Fruit fly (Drosophila melanogaster) whole organism, embryonic: ENCODE measurements around the gene CG15153.

Experiments used
- ATbp ChIP-seq: fragments of 200-800 bp; sonication (Bioruptor generic); optimal IDR thresholded peaks from 2 replicates; lab custom pipeline; 2017; ENCODE audit warnings: missing biosample characterization, mild to moderate bottlenecking, missing genetic modification characterization, missing genetic modification reagents
- Awh ChIP-seq: fragments of 200-800 bp; sonication (Bioruptor generic); IDR thresholded peaks from 2 replicates; pipeline ENCODE4, ENCODE4 v1.3.6; 2022; ENCODE audit warnings: missing biosample characterization, missing genetic modification characterization
- CG10147 ChIP-seq: fragments of 200-800 bp; sonication (Bioruptor generic); optimal IDR thresholded peaks from 2 replicates; lab custom pipeline; 2019; ENCODE audit warnings: missing biosample characterization, mild to moderate bottlenecking, missing genetic modification characterization, moderate library complexity
- CG10431 ChIP-seq: fragments of 200-800 bp; sonication (Bioruptor generic); optimal IDR thresholded peaks from 3 replicates; lab custom pipeline; 2018; ENCODE audit warnings: missing biosample characterization, mild to moderate bottlenecking, missing genetic modification characterization
- CG11695 ChIP-seq: fragments of 200-800 bp; sonication (Bioruptor generic); IDR thresholded peaks from 3 replicates; pipeline ENCODE4 v1.3.6; 2022; ENCODE audit warnings: missing biosample characterization, missing genetic modification characterization
- CG1233 ChIP-seq: fragments of 200-800 bp; sonication (Bioruptor generic); optimal IDR thresholded peaks from 4 replicates; lab custom pipeline; 2018; ENCODE audit warnings: missing biosample characterization, mild to moderate bottlenecking, missing genetic modification characterization
- CG12391 ChIP-seq: fragments of 200-800 bp; sonication (Bioruptor generic); optimal IDR thresholded peaks from 3 replicates; lab custom pipeline; 2018; ENCODE audit warnings: missing biosample characterization, mild to moderate bottlenecking, missing genetic modification characterization, moderate library complexity
- CG12769 ChIP-seq: fragments of 200-800 bp; sonication (Bioruptor generic); optimal IDR thresholded peaks from 2 replicates; lab custom pipeline; 2019; ENCODE audit warnings: missing biosample characterization, mild to moderate bottlenecking, missing genetic modification characterization, moderate library complexity
- CG1529 ChIP-seq: fragments of 200-800 bp; sonication (Bioruptor generic); optimal IDR thresholded peaks from 3 replicates; lab custom pipeline; 2018; ENCODE audit warnings: missing biosample characterization, missing genetic modification characterization
- CG15514 ChIP-seq: fragments of 200-800 bp; sonication (Bioruptor generic); optimal IDR thresholded peaks from 3 replicates; lab custom pipeline; 2017; ENCODE audit warnings: missing biosample characterization, missing genetic modification characterization, mild to moderate bottlenecking, moderate library complexity, missing genetic modification reagents
- CG1602 ChIP-seq: fragments of 200-800 bp; sonication (Bioruptor generic); optimal IDR thresholded peaks from 3 replicates; lab custom pipeline; 2016; ENCODE audit warnings: missing biosample characterization, missing genetic modification characterization
- CG16815 ChIP-seq: fragments of 200-800 bp; sonication (Bioruptor generic); optimal IDR thresholded peaks from 3 replicates; lab custom pipeline; 2017; ENCODE audit warnings: missing biosample characterization, mild to moderate bottlenecking, missing genetic modification characterization
- CG17568 ChIP-seq: fragments of 200-800 bp; sonication (Bioruptor generic); optimal IDR thresholded peaks from 2 replicates; lab custom pipeline; 2018; ENCODE audit warnings: missing biosample characterization, mild to moderate bottlenecking, missing genetic modification characterization, moderate library complexity
- CG18262 ChIP-seq: fragments of 200-800 bp; optimal IDR thresholded peaks from 3 replicates; lab custom pipeline; 2019; ENCODE audit warnings: missing biosample characterization, mild to moderate bottlenecking, missing genetic modification characterization, moderate library complexity
- CG2120 ChIP-seq: fragments of 200-800 bp; sonication (Bioruptor generic); optimal IDR thresholded peaks from 3 replicates; lab custom pipeline; 2016; ENCODE audit warnings: missing biosample characterization, missing genetic modification characterization
- CG30403 ChIP-seq: fragments of 200-800 bp; sonication (Bioruptor generic); optimal IDR thresholded peaks from 3 replicates; lab custom pipeline; 2016; ENCODE audit warnings: missing biosample characterization, missing genetic modification characterization
- CG3726 ChIP-seq: fragments of 200-800 bp; sonication (Bioruptor generic); IDR thresholded peaks from 3 replicates; pipeline ENCODE4, ENCODE4 v1.3.6; 2022; ENCODE audit warnings: missing biosample characterization, missing genetic modification characterization
- CG3838 ChIP-seq: fragments of 200-800 bp; sonication (Bioruptor generic); optimal IDR thresholded peaks from 3 replicates; lab custom pipeline; 2016; ENCODE audit warnings: missing biosample characterization, missing genetic modification characterization
- CG6689 ChIP-seq: fragments of 200-800 bp; sonication (Bioruptor generic); IDR thresholded peaks from 2 replicates; pipeline ENCODE4 v1.3.6; 2022; ENCODE audit warnings: missing biosample characterization, missing genetic modification characterization
- CG6791 ChIP-seq: fragments of 200-800 bp; sonication (Bioruptor generic); IDR thresholded peaks from 3 replicates; pipeline ENCODE4 v1.3.6; 2022; ENCODE audit warnings: missing biosample characterization, missing genetic modification characterization; ENCODE audit not compliant: partially characterized antibody
- CG7556 ChIP-seq: fragments of 200-800 bp; sonication (Bioruptor generic); optimal IDR thresholded peaks from 2 replicates; lab custom pipeline; 2017; ENCODE audit warnings: missing biosample characterization, mild to moderate bottlenecking, missing genetic modification characterization
- CG7839 ChIP-seq: fragments of 200-800 bp; sonication (Bioruptor generic); optimal IDR thresholded peaks from 3 replicates; lab custom pipeline; 2018; ENCODE audit warnings: missing biosample characterization, mild to moderate bottlenecking, missing genetic modification characterization, moderate library complexity
- CG9932 ChIP-seq: fragments of 200-800 bp; sonication (Bioruptor generic); IDR thresholded peaks from 2 replicates; pipeline ENCODE4 v1.3.6; 2022; ENCODE audit warnings: missing biosample characterization, missing genetic modification characterization
- Camta ChIP-seq: fragments of 200-800 bp; sonication (Bioruptor generic); optimal IDR thresholded peaks from 2 replicates; lab custom pipeline; 2016; ENCODE audit warnings: missing biosample characterization, missing genetic modification characterization
- CoRest ChIP-seq: fragments of 200-800 bp; sonication (Bioruptor generic); optimal IDR thresholded peaks from 3 replicates; lab custom pipeline; 2018; ENCODE audit warnings: missing biosample characterization, mild to moderate bottlenecking, missing genetic modification characterization, moderate library complexity
- Dek ChIP-seq: fragments of 200-800 bp; sonication (Bioruptor generic); optimal IDR thresholded peaks from 3 replicates; lab custom pipeline; 2019; ENCODE audit warnings: missing biosample characterization, mild to moderate bottlenecking, missing genetic modification characterization, moderate library complexity
- HHEX ChIP-seq: fragments of 200-800 bp; sonication (Bioruptor generic); optimal IDR thresholded peaks from 3 replicates; lab custom pipeline; 2017; ENCODE audit warnings: missing biosample characterization, mild to moderate bottlenecking, missing genetic modification characterization, missing genetic modification reagents
- HLH4C ChIP-seq: fragments of 200-800 bp; sonication (Bioruptor generic); IDR thresholded peaks from 3 replicates; pipeline ENCODE4 v1.3.6; 2022; ENCODE audit warnings: missing biosample characterization, missing genetic modification characterization; ENCODE audit not compliant: partially characterized antibody
- HmgZ ChIP-seq: fragments of 200-800 bp; sonication (Bioruptor generic); optimal IDR thresholded peaks from 2 replicates; lab custom pipeline; 2018; ENCODE audit warnings: missing biosample characterization, mild to moderate bottlenecking, missing genetic modification characterization
- Lhr ChIP-seq: fragments of 200-800 bp; sonication (Bioruptor generic); optimal IDR thresholded peaks from 3 replicates; lab custom pipeline; 2017; ENCODE audit warnings: mild to moderate bottlenecking, missing biosample characterization, missing genetic modification reagents, missing genetic modification characterization
- Max ChIP-seq: fragments of 200-800 bp; sonication (Bioruptor generic); optimal IDR thresholded peaks from 2 replicates; lab custom pipeline; 2016; ENCODE audit warnings: missing biosample characterization, mild to moderate bottlenecking, missing genetic modification characterization
- Opbp ChIP-seq: fragments of 200-800 bp; sonication (Bioruptor generic); IDR thresholded peaks from 3 replicates; pipeline ENCODE4 v1.3.6; 2022; ENCODE audit warnings: missing biosample characterization, missing genetic modification characterization; ENCODE audit not compliant: partially characterized antibody
- Rfx ChIP-seq: fragments of 200-800 bp; sonication (Bioruptor generic); IDR thresholded peaks from 2 replicates; pipeline ENCODE4 v1.3.6; 2022; ENCODE audit warnings: missing biosample characterization, missing genetic modification characterization
- ac ChIP-seq: fragments of 200-800 bp; sonication (Bioruptor generic); optimal IDR thresholded peaks from 3 replicates; lab custom pipeline; 2017; ENCODE audit warnings: missing biosample characterization, mild to moderate bottlenecking, missing genetic modification characterization
- amos ChIP-seq: fragments of 200-800 bp; sonication (Bioruptor generic); IDR thresholded peaks from 2 replicates; pipeline ENCODE4 v1.3.6; 2022; ENCODE audit warnings: missing biosample characterization, missing genetic modification characterization; ENCODE audit not compliant: partially characterized antibody
- ato ChIP-seq: fragments of 200-800 bp; sonication (Bioruptor generic); IDR thresholded peaks from 2 replicates; pipeline ENCODE4 v1.3.6; 2022; ENCODE audit warnings: missing biosample characterization, missing genetic modification characterization; ENCODE audit not compliant: partially characterized antibody
- bsh ChIP-seq, 2 experiments: fragments of 200-800 bp; sonication (Bioruptor generic); optimal IDR thresholded peaks; 2 replicates each; lab custom pipeline; 2017 to 2018; ENCODE audit warnings: mild to moderate bottlenecking in 2 of 2, missing biosample characterization in 2 of 2, missing genetic modification characterization in 2 of 2, moderate library complexity in 1 of 2
- ci ChIP-seq: fragments of 200-800 bp; sonication (Bioruptor generic); IDR thresholded peaks from 3 replicates; pipeline ENCODE4 v1.3.6; 2022; ENCODE audit warnings: missing biosample characterization, missing genetic modification characterization
- cwo ChIP-seq: fragments of 200-800 bp; sonication (Bioruptor generic); optimal IDR thresholded peaks from 3 replicates; lab custom pipeline; 2017; ENCODE audit warnings: missing biosample characterization, missing genetic modification characterization, mild to moderate bottlenecking, moderate library complexity, missing genetic modification reagents
- dan ChIP-seq: fragments of 200-800 bp; sonication (Bioruptor generic); IDR thresholded peaks from 2 replicates; pipeline ENCODE4 v1.3.6; 2022; ENCODE audit warnings: missing biosample characterization, missing genetic modification characterization
- ftz-f1 ChIP-seq: fragments of 200-800 bp; sonication (Bioruptor generic); optimal IDR thresholded peaks from 2 replicates; lab custom pipeline; 2016; ENCODE audit warnings: missing biosample characterization, missing genetic modification characterization
- mld ChIP-seq: fragments of 200-800 bp; sonication (Bioruptor generic); IDR thresholded peaks from 3 replicates; pipeline ENCODE4 v1.3.6; 2022; ENCODE audit warnings: missing biosample characterization, missing genetic modification characterization; ENCODE audit not compliant: partially characterized antibody
- nau ChIP-seq: fragments of 200-800 bp; sonication (Bioruptor generic); optimal IDR thresholded peaks from 3 replicates; lab custom pipeline; 2017; ENCODE audit warnings: missing biosample characterization, mild to moderate bottlenecking, missing genetic modification characterization, missing genetic modification reagents
- sqz ChIP-seq: fragments of 200-800 bp; sonication (Bioruptor generic); optimal IDR thresholded peaks from 3 replicates; lab custom pipeline; 2018; ENCODE audit warnings: missing biosample characterization, mild to moderate bottlenecking, missing genetic modification characterization
- stwl ChIP-seq: fragments of 200-800 bp; sonication (Bioruptor generic); optimal IDR thresholded peaks from 3 replicates; lab custom pipeline; 2018; ENCODE audit warnings: missing biosample characterization, mild to moderate bottlenecking, missing genetic modification characterization, moderate library complexity
- tio ChIP-seq: fragments of 200-800 bp; sonication (Bioruptor generic); optimal IDR thresholded peaks from 2 replicates; lab custom pipeline; 2017; ENCODE audit warnings: missing biosample characterization, missing genetic modification characterization, inconsistent platforms
- tll ChIP-seq, 2 experiments: fragments of 200-800 bp in 1 of 2; fragments of >200 bp in 1 of 2; sonication (Bioruptor generic) in 1 of 2; optimal IDR thresholded peaks; 2 replicates each; lab custom pipeline; 2017 to 2019; ENCODE audit warnings: missing biosample characterization in 2 of 2, missing genetic modification characterization in 2 of 2, mild to moderate bottlenecking in 1 of 2, moderate library complexity in 1 of 2
- unpg ChIP-seq: fragments of 200-800 bp; sonication (Bioruptor generic); optimal IDR thresholded peaks from 3 replicates; lab custom pipeline; 2018; ENCODE audit warnings: missing biosample characterization, mild to moderate bottlenecking, missing genetic modification characterization, moderate library complexity
- vvl ChIP-seq: fragments of 200-800 bp; sonication (Bioruptor generic); IDR thresholded peaks from 2 replicates; pipeline ENCODE4 v1.3.6; 2022; ENCODE audit warnings: missing biosample characterization, missing genetic modification characterization

Gene CG15153

dm6 chr2L:18119643-18120042 is 27.6 kb upstream of the CG15153 start, which contains the start of gene CG5758 (continued):
- TF ChIP-seq CG2120 (GFP tag; lab: Kevin White, UChicago) (peak; percentile 67), HHEX (GFP tag; lab: Kevin White, UChicago) (peak; percentile 21), Camta (GFP tag; lab: Kevin White, UChicago) (no peak), CG12391 (tag; lab: Kevin White, UChicago) (no peak), CG15514 (GFP tag; lab: Kevin White, UChicago) (peak; percentile 51), unpg (GFP tag; lab: Kevin White, UChicago) (peak; percentile 38), CG6791 (GFP tag; lab: Robert Waterston, UW) (no peak), tll (GFP tag; optimal IDR thresholded peaks at IDR 0.05; lab: Kevin White, UChicago) (no peak), CG3838 (GFP tag; lab: Kevin White, UChicago) (no peak), bsh (GFP tag; optimal IDR thresholded peaks at IDR 0.05; lab: Kevin White, UChicago) (no peak), Opbp (GFP tag; lab: Robert Waterston, UW) (no peak), stwl (tag; lab: Kevin White, UChicago) (no peak), CG10431 (GFP tag; lab: Kevin White, UChicago) (no peak), Lhr (GFP tag; lab: Kevin White, UChicago) (peak; percentile 6), CG7556 (GFP tag; lab: Kevin White, UChicago) (no peak), Awh (GFP tag; lab: Robert Waterston, UW) (no peak), CG16815 (GFP tag; lab: Kevin White, UChicago) (no peak), CG18262 (tag; lab: Kevin White, UChicago) (no peak), CoRest (tag; lab: Kevin White, UChicago) (peak; percentile 27), ci (0 out of 3 replicates have a peak, but pooled peaks have one; percentile 37), CG30403 (peak; percentile 36), CG7839 (tag; lab: Kevin White, UChicago) (peak; percentile 42), CG6689 (0 out of 2 replicates have a peak, but pooled peaks have one; percentile 6), CG1529 (no peak), Dek (tag; lab: Kevin White, UChicago) (peak; percentile 45), CG12769 (tag; lab: Kevin White, UChicago) (no peak), ftz-f1 (GFP tag; lab: Kevin White, UChicago) (peak; percentile 42), CG3726 (GFP tag; lab: Robert Waterston, UW) (no peak), sqz (no peak), CG17568 (no peak), ATbp (no peak), HLH4C (no peak), CG10147 (GFP tag; lab: Kevin White, UChicago) (peak; percentile 49), mld (GFP tag; lab: Robert Waterston, UW) (no peak), tio (GFP tag; lab: Kevin White, UChicago) (no peak), Max (no peak), vvl (GFP tag; lab: Robert Waterston, UW) (no peak), Rfx (GFP tag; lab: Robert Waterston, UW) (peak; percentile 28; the same call in 1 of the 2 replicates), amos (GFP tag; lab: Robert Waterston, UW) (no peak; the same call in 1 of the 2 replicates), CG1602 (GFP tag; lab: Kevin White, UChicago) (no peak), ac (no peak), CG11695 (GFP tag; lab: Robert Waterston, UW) (no peak), CG1233 (GFP tag; lab: Kevin White, UChicago) (no peak), CG9932 (no peak), HmgZ (tag; lab: Kevin White, UChicago) (no peak), ato (GFP tag; lab: Robert Waterston, UW) (no peak), cwo (no peak), nau (GFP tag; lab: Kevin White, UChicago) (no peak), dan (GFP tag; lab: Robert Waterston, UW) (no peak)
